Fruit fly (Drosophila melanogaster) whole organism, prepupa: ENCODE measurements around the gene CG42300.

Experiments used
- Blimp-1 ChIP-seq: fragments of 200-800 bp; sonication (Bioruptor generic); optimal IDR thresholded peaks from 3 replicates; lab custom pipeline; 2017; ENCODE audit warnings: missing biosample characterization, missing genetic modification characterization, mild to moderate bottlenecking, moderate library complexity, missing genetic modification reagents
- CG10631 ChIP-seq: fragments of 200-800 bp; sonication (Bioruptor generic); optimal IDR thresholded peaks from 2 replicates; lab custom pipeline; 2016; ENCODE audit warnings: missing biosample characterization, missing genetic modification characterization
- CG10669 ChIP-seq: fragments of 200-800 bp; sonication (Bioruptor generic); optimal IDR thresholded peaks from 3 replicates; lab custom pipeline; 2018; ENCODE audit warnings: missing biosample characterization, mild to moderate bottlenecking, missing genetic modification characterization, moderate library complexity
- CG11294 ChIP-seq: fragments of 200-800 bp; sonication (Bioruptor generic); IDR thresholded peaks from 2 replicates; pipeline ENCODE4 v1.3.6; 2022; ENCODE audit warnings: missing biosample characterization, missing genetic modification characterization
- CG11762 ChIP-seq: fragments of 200-800 bp; sonication (Bioruptor generic); optimal IDR thresholded peaks from 3 replicates; lab custom pipeline; 2016; ENCODE audit warnings: missing biosample characterization, missing genetic modification characterization; ENCODE audit not compliant: insufficient read depth
- CG11902 ChIP-seq: fragments of 200-800 bp; sonication (Bioruptor generic); optimal IDR thresholded peaks from 3 replicates; lab custom pipeline; 2016; ENCODE audit warnings: missing biosample characterization, missing genetic modification characterization
- CG15336 ChIP-seq: fragments of 200-800 bp; sonication (Bioruptor generic); IDR thresholded peaks from 2 replicates; pipeline ENCODE4 v1.3.6; 2022; ENCODE audit warnings: missing biosample characterization, missing genetic modification characterization
- CG1621 ChIP-seq: fragments of 200-800 bp; sonication (Bioruptor generic); optimal IDR thresholded peaks from 3 replicates; lab custom pipeline; 2018; ENCODE audit warnings: missing biosample characterization, mild to moderate bottlenecking, missing genetic modification characterization
- CG16779 ChIP-seq: fragments of 200-800 bp; sonication (Bioruptor generic); optimal IDR thresholded peaks from 3 replicates; lab custom pipeline; 2017; ENCODE audit warnings: missing biosample characterization, mild to moderate bottlenecking, missing genetic modification characterization
- CG31627 ChIP-seq: fragments of 200-800 bp; sonication (Bioruptor generic); optimal IDR thresholded peaks from 3 replicates; lab custom pipeline; 2016; ENCODE audit warnings: missing biosample characterization, missing genetic modification characterization
- CG4318 ChIP-seq: fragments of 200-800 bp; sonication (Bioruptor generic); optimal IDR thresholded peaks from 3 replicates; lab custom pipeline; 2017; ENCODE audit warnings: missing biosample characterization, mild to moderate bottlenecking, missing genetic modification characterization
- CG6163 ChIP-seq: fragments of 200-800 bp; sonication (Bioruptor generic); IDR thresholded peaks from 3 replicates; pipeline ENCODE4 v1.3.6; 2022; ENCODE audit warnings: missing biosample characterization, missing genetic modification characterization
- CG6276 ChIP-seq: fragments of 200-800 bp; sonication (Bioruptor generic); optimal IDR thresholded peaks from 2 replicates; lab custom pipeline; 2017; ENCODE audit warnings: missing biosample characterization, mild to moderate bottlenecking, missing genetic modification characterization
- CG6792 ChIP-seq: fragments of 200-800 bp; sonication (Bioruptor generic); optimal IDR thresholded peaks from 3 replicates; lab custom pipeline; 2016; ENCODE audit warnings: missing biosample characterization, missing genetic modification characterization
- CG6808 ChIP-seq: fragments of 200-800 bp; sonication (Bioruptor generic); optimal IDR thresholded peaks from 3 replicates; lab custom pipeline; 2017; ENCODE audit warnings: missing biosample characterization, missing genetic modification characterization, mild to moderate bottlenecking, moderate library complexity, missing genetic modification reagents
- CG6854 ChIP-seq: fragments of 200-800 bp; sonication (Bioruptor generic); optimal IDR thresholded peaks from 2 replicates; lab custom pipeline; 2017; ENCODE audit warnings: missing biosample characterization, mild to moderate bottlenecking, missing genetic modification characterization
- CG7368 ChIP-seq: fragments of 200-800 bp; sonication (Bioruptor generic); optimal IDR thresholded peaks from 3 replicates; lab custom pipeline; 2016; ENCODE audit warnings: missing biosample characterization, missing genetic modification characterization
- CG8119 ChIP-seq: fragments of 200-800 bp; sonication (Bioruptor generic); IDR thresholded peaks from 3 replicates; pipeline ENCODE4 v1.3.6; 2022; ENCODE audit warnings: missing biosample characterization, missing genetic modification characterization
- CG8319 ChIP-seq: fragments of 200-800 bp; sonication (Bioruptor generic); optimal IDR thresholded peaks from 3 replicates; lab custom pipeline; 2016; ENCODE audit warnings: missing biosample characterization, missing genetic modification characterization
- CG8632 ChIP-seq: fragments of 200-800 bp; sonication (Bioruptor generic); optimal IDR thresholded peaks from 3 replicates; lab custom pipeline; 2016; ENCODE audit warnings: missing biosample characterization, missing genetic modification characterization
- Eip75B ChIP-seq: fragments of 200-800 bp; sonication (Bioruptor generic); optimal IDR thresholded peaks from 3 replicates; lab custom pipeline; 2016; ENCODE audit warnings: missing biosample characterization, missing genetic modification characterization
- Eip93F ChIP-seq: fragments of 200-800 bp; sonication (Bioruptor generic); optimal IDR thresholded peaks from 2 replicates; lab custom pipeline; 2016; ENCODE audit warnings: missing biosample characterization, mild to moderate bottlenecking, missing genetic modification characterization
- Ets96B ChIP-seq: fragments of 200-800 bp; optimal IDR thresholded peaks from 2 replicates; lab custom pipeline; 2019; ENCODE audit warnings: missing biosample characterization, mild to moderate bottlenecking, missing genetic modification characterization, moderate library complexity
- Gug ChIP-seq: fragments of 200-800 bp; sonication (Bioruptor generic); IDR thresholded peaks from 2 replicates; pipeline ENCODE4 v1.3.6; 2022; ENCODE audit warnings: missing biosample characterization, missing genetic modification characterization
- Hr38 ChIP-seq: sonication (Bioruptor generic); optimal IDR thresholded peaks from 2 replicates; lab custom pipeline; 2016; ENCODE audit warnings: missing biosample characterization, missing genetic modification characterization
- Hr39 ChIP-seq: fragments of 200-800 bp; sonication (Bioruptor generic); optimal IDR thresholded peaks from 2 replicates; lab custom pipeline; 2016; ENCODE audit warnings: missing biosample characterization, missing genetic modification characterization
- Hr4 ChIP-seq: fragments of 200-800 bp; sonication (Bioruptor generic); optimal IDR thresholded peaks from 3 replicates; lab custom pipeline; 2016; ENCODE audit warnings: missing biosample characterization, missing genetic modification characterization
- Lpt ChIP-seq: fragments of 200-800 bp; sonication (Bioruptor generic); optimal IDR thresholded peaks from 3 replicates; lab custom pipeline; 2016; ENCODE audit warnings: missing biosample characterization, missing genetic modification characterization
- Met ChIP-seq: fragments of 200-800 bp; sonication (Bioruptor generic); optimal IDR thresholded peaks from 3 replicates; lab custom pipeline; 2016; ENCODE audit warnings: missing biosample characterization, missing genetic modification characterization
- OdsH ChIP-seq: fragments of 200-800 bp; sonication (Bioruptor generic); optimal IDR thresholded peaks from 3 replicates; lab custom pipeline; 2016; ENCODE audit warnings: missing biosample characterization, missing genetic modification characterization
- Smox ChIP-seq: fragments of 200-800 bp; sonication (Bioruptor generic); optimal IDR thresholded peaks from 3 replicates; lab custom pipeline; 2016; ENCODE audit warnings: missing biosample characterization, missing genetic modification characterization
- Sox102F ChIP-seq: fragments of 200-800 bp; sonication (Bioruptor generic); optimal IDR thresholded peaks from 2 replicates; lab custom pipeline; 2016; ENCODE audit warnings: missing biosample characterization, mild to moderate bottlenecking, missing genetic modification characterization
- Sox14 ChIP-seq: fragments of 200-800 bp; sonication (Bioruptor generic); optimal IDR thresholded peaks from 3 replicates; lab custom pipeline; 2016; ENCODE audit warnings: missing biosample characterization, missing genetic modification characterization
- Sox15 ChIP-seq: fragments of 200-800 bp; sonication (Bioruptor generic); optimal IDR thresholded peaks from 3 replicates; lab custom pipeline; 2016; ENCODE audit warnings: missing biosample characterization, missing genetic modification characterization
- achi ChIP-seq: fragments of 200-800 bp; sonication (Bioruptor generic); optimal IDR thresholded peaks from 3 replicates; lab custom pipeline; 2016; ENCODE audit warnings: missing biosample characterization, missing genetic modification characterization
- acj6 ChIP-seq: fragments of 200-800 bp; sonication (Bioruptor generic); optimal IDR thresholded peaks from 3 replicates; lab custom pipeline; 2016; ENCODE audit warnings: missing biosample characterization, missing genetic modification characterization
- cyc ChIP-seq: fragments of 200-800 bp; sonication (Bioruptor generic); optimal IDR thresholded peaks from 3 replicates; lab custom pipeline; 2016; ENCODE audit warnings: missing biosample characterization, missing genetic modification characterization
- dac ChIP-seq: fragments of 200-800 bp; sonication (Bioruptor generic); optimal IDR thresholded peaks from 2 replicates; lab custom pipeline; 2017; ENCODE audit warnings: missing biosample characterization, mild to moderate bottlenecking, missing genetic modification characterization
- eg ChIP-seq: fragments of 200-800 bp; sonication (Bioruptor generic); IDR thresholded peaks from 3 replicates; pipeline ENCODE4 v1.3.6; 2022; ENCODE audit warnings: missing biosample characterization, missing genetic modification characterization
- esn ChIP-seq: fragments of 200-800 bp; sonication (Bioruptor generic); optimal IDR thresholded peaks from 2 replicates; lab custom pipeline; 2016; ENCODE audit warnings: missing biosample characterization, mild to moderate bottlenecking, missing genetic modification characterization, moderate library complexity
- fd59A ChIP-seq: fragments of 200-800 bp; sonication (Bioruptor generic); optimal IDR thresholded peaks from 2 replicates; lab custom pipeline; 2017; ENCODE audit warnings: missing biosample characterization, mild to moderate bottlenecking, missing genetic modification characterization, missing genetic modification reagents
- fd85E ChIP-seq: fragments of 200-800 bp; sonication (Bioruptor generic); optimal IDR thresholded peaks from 3 replicates; lab custom pipeline; 2016; ENCODE audit warnings: missing biosample characterization, missing genetic modification characterization
- lz ChIP-seq: fragments of 200-800 bp; sonication (Bioruptor generic); optimal IDR thresholded peaks from 3 replicates; lab custom pipeline; 2016; ENCODE audit warnings: missing biosample characterization, missing genetic modification characterization
- net ChIP-seq: fragments of 200-800 bp; sonication (Bioruptor generic); optimal IDR thresholded peaks from 3 replicates; lab custom pipeline; 2016; ENCODE audit warnings: missing biosample characterization, missing genetic modification characterization
- pdm3 ChIP-seq: fragments of 200-800 bp; sonication (Bioruptor generic); optimal IDR thresholded peaks from 3 replicates; lab custom pipeline; 2016; ENCODE audit warnings: missing biosample characterization, missing genetic modification characterization
- salr ChIP-seq, 2 experiments: fragments of 200-800 bp; sonication (Bioruptor generic); optimal IDR thresholded peaks; 3 replicates each; lab custom pipeline; 2016 to 2018; ENCODE audit warnings: missing biosample characterization in 2 of 2, missing genetic modification characterization in 2 of 2, mild to moderate bottlenecking in 1 of 2
- ss ChIP-seq, 2 experiments: fragments of 200-800 bp; sonication (Bioruptor generic); optimal IDR thresholded peaks; 2 replicates in 1 of 2; 3 replicates in 1 of 2; lab custom pipeline; 2017 to 2018; ENCODE audit warnings: mild to moderate bottlenecking in 2 of 2, missing biosample characterization in 2 of 2, missing genetic modification characterization in 2 of 2, moderate library complexity in 1 of 2
- topi ChIP-seq: fragments of 200-800 bp; sonication (Bioruptor generic); optimal IDR thresholded peaks from 3 replicates; lab custom pipeline; 2016; ENCODE audit warnings: missing biosample characterization, missing genetic modification characterization
- vri ChIP-seq: fragments of 200-800 bp; sonication (Bioruptor generic); optimal IDR thresholded peaks from 3 replicates; lab custom pipeline; 2016; ENCODE audit warnings: missing biosample characterization, mild to moderate bottlenecking, missing genetic modification characterization

Gene CG42300

DNA sequence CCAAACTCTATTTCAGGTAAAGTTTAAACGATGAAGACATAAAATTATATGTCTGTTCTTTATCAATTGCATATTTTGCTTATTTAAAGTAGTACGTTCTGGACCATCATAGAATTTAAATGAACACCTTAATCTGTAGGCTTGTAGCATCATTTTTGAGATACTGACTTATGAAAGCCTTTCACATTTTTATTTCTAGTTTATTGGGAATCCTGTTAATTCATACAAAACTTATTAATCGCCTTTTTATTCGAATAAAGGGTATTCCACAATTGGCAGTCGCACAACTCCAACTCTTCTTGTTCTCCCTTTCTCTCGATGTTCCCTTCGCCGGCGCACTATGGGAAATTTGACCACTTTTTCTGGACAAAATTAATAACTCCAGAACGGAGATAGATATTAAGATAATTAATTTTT lies 3.4 kb downstream of the CG42300 start (continued):
- TF ChIP-seq esn (peak; percentile 50), Sox15 (GFP tag; lab: Kevin White, UChicago) (peak; percentile 36), CG11902 (GFP tag; lab: Kevin White, UChicago) (peak; percentile 13), CG4318 (GFP tag; lab: Kevin White, UChicago) (no peak), CG10631 (GFP tag; lab: Kevin White, UChicago) (peak; percentile 45), Met (GFP tag; lab: Kevin White, UChicago) (peak; percentile 48), fd59A (GFP tag; lab: Kevin White, UChicago) (peak; percentile 34), CG16779 (tag; lab: Kevin White, UChicago) (no peak), Hr38 (no peak), CG6792 (GFP tag; lab: Kevin White, UChicago) (peak; percentile 53), Lpt (no peak), CG11762 (GFP tag; lab: Kevin White, UChicago) (peak; percentile 33), CG10669 (GFP tag; lab: Kevin White, UChicago) (peak; percentile 48)

DNA sequence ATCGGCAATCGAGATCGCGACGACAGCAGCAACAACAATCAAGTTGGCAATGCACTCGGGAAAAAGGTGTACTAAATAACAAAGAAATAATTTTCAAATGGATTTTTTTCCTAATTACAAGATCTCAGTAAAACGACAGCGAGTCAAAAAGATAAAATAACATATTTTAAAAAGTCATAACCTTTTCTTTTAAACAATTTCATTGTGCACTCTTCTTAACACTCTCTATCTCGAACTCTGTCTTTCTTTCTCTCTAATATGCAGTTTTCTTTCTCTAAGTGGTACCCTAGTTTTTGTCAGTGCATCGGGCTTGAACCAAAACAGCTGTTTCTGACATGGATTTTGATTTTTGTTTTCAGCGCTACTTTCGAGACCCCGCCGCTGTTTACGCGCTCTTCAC lies 6.8 kb downstream of the CG42300 start:
- TF ChIP-seq Hr4 (peak; percentile 76), acj6 (peak; percentile 47), dac (GFP tag; lab: Kevin White, UChicago) (peak; percentile 40), CG15336 (GFP tag; lab: Robert Waterston, UW) (peak; percentile 77), Sox14 (peak; percentile 55), OdsH (GFP tag; lab: Kevin White, UChicago) (peak; percentile 65), Gug (GFP tag; lab: Robert Waterston, UW) (peak; percentile 74), CG8119 (GFP tag; lab: Robert Waterston, UW) (peak; percentile 83), CG6163 (GFP tag; lab: Robert Waterston, UW) (peak; percentile 74), Ets96B (tag; lab: Kevin White, UChicago) (peak; percentile 10), Hr39 (GFP tag; lab: Kevin White, UChicago) (peak; percentile 64), CG10631 (GFP tag; lab: Kevin White, UChicago) (peak; percentile 52), achi (GFP tag; lab: Kevin White, UChicago) (peak; percentile 60), pdm3 (GFP tag; lab: Kevin White, UChicago) (peak; percentile 59), salr (GFP tag; optimal IDR thresholded peaks at IDR 0.05; lab: Kevin White, UChicago) (peak in 1 of 2 experiments; percentile 37), CG11902 (GFP tag; lab: Kevin White, UChicago) (peak; percentile 30), CG8319 (GFP tag; lab: Kevin White, UChicago) (peak; percentile 50), CG31627 (peak; percentile 72), topi (GFP tag; lab: Kevin White, UChicago) (peak; percentile 67), CG6808 (GFP tag; lab: Kevin White, UChicago) (no peak), Sox102F (GFP tag; lab: Kevin White, UChicago) (peak; percentile 57), eg (GFP tag; lab: Robert Waterston, UW) (peak; percentile 83), Met (GFP tag; lab: Kevin White, UChicago) (peak; percentile 70), esn (peak; percentile 68), Eip93F (no peak), fd59A (GFP tag; lab: Kevin White, UChicago) (peak; percentile 4), net (GFP tag; lab: Kevin White, UChicago) (peak; percentile 61), Hr38 (no peak), ss (GFP tag; optimal IDR thresholded peaks at IDR 0.05; lab: Kevin White, UChicago) (no peak), CG6854 (GFP tag; lab: Kevin White, UChicago) (no peak), CG4318 (GFP tag; lab: Kevin White, UChicago) (peak; percentile 72), Eip75B (GFP tag; lab: Kevin White, UChicago) (peak; percentile 52), CG7368 (GFP tag; lab: Kevin White, UChicago) (peak; percentile 17), Blimp-1 (GFP tag; lab: Kevin White, UChicago) (peak; percentile 12), CG11294 (GFP tag; lab: Robert Waterston, UW) (peak; percentile 63; the same call in 1 of the 2 replicates), cyc (GFP tag; lab: Kevin White, UChicago) (peak; percentile 68), fd85E (GFP tag; lab: Kevin White, UChicago) (no peak), vri (peak; percentile 14), CG10669 (GFP tag; lab: Kevin White, UChicago) (peak; percentile 34), CG8632 (GFP tag; lab: Kevin White, UChicago) (peak; percentile 29), lz (peak; percentile 63), Smox (peak; percentile 51), CG6276 (GFP tag; lab: Kevin White, UChicago) (peak; percentile 79), CG16779 (tag; lab: Kevin White, UChicago) (peak; percentile 6), CG1621 (tag; lab: Kevin White, UChicago) (no peak)
